Worm (Caenorhabditis elegans) whole organism, late embryonic: ENCODE measurements around the gene Y46H3D.8.

Experiments
- C38D4.7 ChIP-seq: fragments of 200-800 bp; sonication (Bioruptor generic); optimal IDR thresholded peaks from 2 replicates; lab custom pipeline; 2018; ENCODE audit warnings: mild to moderate bottlenecking, missing genetic modification characterization, moderate library complexity, missing compliant biosample characterization
- K02D7.2 ChIP-seq: sonication (generic microtip); optimal IDR thresholded peaks from 2 replicates; lab custom pipeline; 2017; ENCODE audit warnings: mild to moderate bottlenecking, missing genetic modification characterization, missing compliant biosample characterization
- K09A11.1 ChIP-seq: sonication (generic microtip); optimal IDR thresholded peaks from 2 replicates; lab custom pipeline; 2017; ENCODE audit warnings: antibody characterized with exemption, mild to moderate bottlenecking, missing genetic modification characterization, missing compliant biosample characterization; ENCODE audit not compliant: insufficient read depth
- Y22D7AL.16 ChIP-seq: sonication (generic microtip); optimal IDR thresholded peaks from 2 replicates; lab custom pipeline; 2016; ENCODE audit warnings: missing genetic modification characterization, missing compliant biosample characterization
- ceh-18 ChIP-seq: sonication (generic microtip); optimal IDR thresholded peaks from 2 replicates; lab custom pipeline; 2016; ENCODE audit warnings: missing genetic modification characterization, missing compliant biosample characterization
- ceh-19 ChIP-seq: fragments of 200-800 bp; sonication (Bioruptor generic); optimal IDR thresholded peaks from 2 replicates; lab custom pipeline; 2018; ENCODE audit warnings: mild to moderate bottlenecking, missing genetic modification characterization, missing compliant biosample characterization
- ceh-30 ChIP-seq: fragments of 150-350 bp; optimal IDR thresholded peaks from 2 replicates; lab custom pipeline; 2014; ENCODE audit warnings: missing biosample characterization, missing genetic modification characterization
- ceh-31 ChIP-seq: sonication (generic microtip); optimal IDR thresholded peaks from 2 replicates; lab custom pipeline; 2016; ENCODE audit warnings: missing genetic modification characterization, missing compliant biosample characterization
- ceh-6 ChIP-seq: fragments of 200-800 bp; sonication (Bioruptor generic); optimal IDR thresholded peaks from 2 replicates; lab custom pipeline; 2018; ENCODE audit warnings: mild to moderate bottlenecking, missing genetic modification characterization, missing compliant biosample characterization
- dmd-4 ChIP-seq: sonication (generic microtip); optimal IDR thresholded peaks from 2 replicates; lab custom pipeline; 2016; ENCODE audit warnings: borderline replicate concordance, missing genetic modification characterization, missing compliant biosample characterization
- dve-1 ChIP-seq: sonication (generic microtip); optimal IDR thresholded peaks from 2 replicates; lab custom pipeline; 2017; ENCODE audit warnings: antibody characterized with exemption, mild to moderate bottlenecking, missing genetic modification characterization, missing compliant biosample characterization
- elt-2 ChIP-seq: sonication (generic microtip); optimal IDR thresholded peaks from 2 replicates; lab custom pipeline; 2016; ENCODE audit warnings: missing genetic modification reagents, missing genetic modification characterization, missing compliant biosample characterization
- elt-4 ChIP-seq: sonication (generic microtip); optimal IDR thresholded peaks from 2 replicates; lab custom pipeline; 2016; ENCODE audit warnings: missing genetic modification characterization, missing compliant biosample characterization
- fax-1 ChIP-seq: sonication (generic microtip); optimal IDR thresholded peaks from 2 replicates; lab custom pipeline; 2016; ENCODE audit warnings: missing genotype, missing genetic modification characterization, missing compliant biosample characterization
- gmeb-2 ChIP-seq: sonication (generic microtip); optimal IDR thresholded peaks from 2 replicates; lab custom pipeline; 2016; ENCODE audit warnings: missing genetic modification characterization, inconsistent platforms, missing compliant biosample characterization
- hlh-13 ChIP-seq: fragments of 200-800 bp; sonication (Bioruptor generic); optimal IDR thresholded peaks from 2 replicates; lab custom pipeline; 2018; ENCODE audit warnings: mild to moderate bottlenecking, missing genetic modification characterization, missing compliant biosample characterization
- hlh-15 ChIP-seq: sonication (generic microtip); optimal IDR thresholded peaks from 2 replicates; lab custom pipeline; 2016; ENCODE audit warnings: missing genetic modification characterization, missing compliant biosample characterization
- hlh-6 ChIP-seq: sonication (generic microtip); optimal IDR thresholded peaks from 2 replicates; lab custom pipeline; 2016; ENCODE audit warnings: missing genotype, missing genetic modification characterization, missing compliant biosample characterization
- nfya-1 ChIP-seq: sonication (generic microtip); optimal IDR thresholded peaks from 2 replicates; lab custom pipeline; 2017; ENCODE audit warnings: missing genetic modification characterization, mild to moderate bottlenecking, missing compliant biosample characterization, antibody characterized with exemption, moderate library complexity
- nhr-11 ChIP-seq: fragments of 150-350 bp; optimal IDR thresholded peaks from 2 replicates; lab custom pipeline; 2014; ENCODE audit warnings: missing biosample characterization, missing genetic modification characterization
- npax-4 ChIP-seq: sonication (generic microtip); optimal IDR thresholded peaks from 2 replicates; lab custom pipeline; 2016; ENCODE audit warnings: missing genetic modification characterization, missing compliant biosample characterization
- pag-3 ChIP-seq: sonication (generic microtip); optimal IDR thresholded peaks from 2 replicates; lab custom pipeline; 2016; ENCODE audit warnings: missing compliant biosample characterization, missing genetic modification characterization, borderline replicate concordance
- pax-1 ChIP-seq: fragments of 150-350 bp; optimal IDR thresholded peaks from 2 replicates; lab custom pipeline; 2014; ENCODE audit warnings: missing biosample characterization, missing genetic modification characterization
- pqm-1 ChIP-seq: sonication (generic microtip); optimal IDR thresholded peaks from 2 replicates; lab custom pipeline; 2016; ENCODE audit warnings: missing genetic modification characterization, missing compliant biosample characterization
- pros-1 ChIP-seq: fragments of 150-350 bp; optimal IDR thresholded peaks from 2 replicates; lab custom pipeline; 2014; ENCODE audit warnings: missing biosample characterization, missing genetic modification reagents, missing genetic modification characterization
- sdc-2 ChIP-seq: sonication (generic microtip); optimal IDR thresholded peaks from 2 replicates; lab custom pipeline; 2016; ENCODE audit warnings: missing genotype, missing genetic modification characterization, missing compliant biosample characterization
- sox-2 ChIP-seq: fragments of 200-800 bp; sonication (Bioruptor generic); IDR thresholded peaks from 2 replicates; pipeline ENCODE4 v1.3.6; 2022; ENCODE audit warnings: missing genetic modification reagents, missing genetic modification characterization, missing compliant biosample characterization
- sox-4 ChIP-seq: sonication (generic microtip); optimal IDR thresholded peaks from 2 replicates; lab custom pipeline; 2017; ENCODE audit warnings: mild to moderate bottlenecking, missing genetic modification characterization, inconsistent platforms, missing compliant biosample characterization
- syd-9 ChIP-seq: sonication (generic microtip); optimal IDR thresholded peaks from 2 replicates; lab custom pipeline; 2016; ENCODE audit warnings: mild to moderate bottlenecking, missing genetic modification characterization, moderate library complexity, missing compliant biosample characterization
- tbx-7 ChIP-seq: sonication (generic microtip); optimal IDR thresholded peaks from 2 replicates; lab custom pipeline; 2016; ENCODE audit warnings: missing genotype, missing genetic modification characterization, missing compliant biosample characterization
- unc-42 ChIP-seq: sonication (generic microtip); optimal IDR thresholded peaks from 2 replicates; lab custom pipeline; 2016; ENCODE audit warnings: missing genotype, missing genetic modification characterization, missing compliant biosample characterization
- unc-86 ChIP-seq: sonication (generic microtip); optimal IDR thresholded peaks from 2 replicates; lab custom pipeline; 2016; ENCODE audit warnings: missing genetic modification characterization, missing compliant biosample characterization
- zip-5 ChIP-seq: sonication (generic microtip); optimal IDR thresholded peaks from 2 replicates; lab custom pipeline; 2016; ENCODE audit warnings: missing genetic modification characterization, missing compliant biosample characterization
- ztf-16 ChIP-seq: sonication (generic microtip); optimal IDR thresholded peaks from 2 replicates; lab custom pipeline; 2017; ENCODE audit warnings: missing genetic modification characterization, missing compliant biosample characterization

Y46H3D.8 gene

DNA sequence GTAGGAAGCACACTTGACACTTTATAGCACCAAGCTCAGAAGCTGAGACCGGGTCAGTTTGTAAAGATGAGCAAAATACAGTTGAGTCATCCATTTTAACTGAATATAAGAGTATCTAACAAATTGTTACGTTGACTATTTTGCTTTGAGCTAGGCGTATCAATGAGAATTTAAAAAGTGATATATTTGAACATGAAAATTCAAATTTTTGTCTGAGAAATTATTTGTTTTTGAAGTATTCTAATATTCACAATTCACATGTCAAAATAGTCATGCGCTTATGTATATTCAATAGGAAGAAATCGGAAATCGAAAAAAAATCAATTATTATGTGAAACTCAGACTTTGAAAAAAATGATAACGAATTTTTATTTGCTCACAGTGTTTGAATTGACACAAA lies 6.7 kb downstream of the Y46H3D.8 start, which contains the start of gene nhr-110:
Gene nhr-110, minus strand, starts transcription at position 101 of the 400 bp plus-strand sequence.
- TF ChIP-seq nhr-11 (tag; lab: Kevin White, UChicago) (no peak), pqm-1 (tag; lab: Kevin White, UChicago) (no peak), Y22D7AL.16 (tag; lab: Kevin White, UChicago) (no peak), pros-1 (tag; lab: Kevin White, UChicago) (no peak), sdc-2 (tag; lab: Kevin White, UChicago) (no peak), ceh-31 (tag; lab: Kevin White, UChicago) (no peak), sox-2 (GFP tag; lab: Robert Waterston, UW) (no peak), ceh-30 (no peak), K09A11.1 (tag; lab: Kevin White, UChicago) (no peak), elt-4 (tag; lab: Kevin White, UChicago) (no peak), gmeb-2 (no peak), ztf-16 (tag; lab: Kevin White, UChicago) (no peak), hlh-13 (GFP tag; lab: Kevin White, UChicago) (no peak), K02D7.2 (no peak)

DNA sequence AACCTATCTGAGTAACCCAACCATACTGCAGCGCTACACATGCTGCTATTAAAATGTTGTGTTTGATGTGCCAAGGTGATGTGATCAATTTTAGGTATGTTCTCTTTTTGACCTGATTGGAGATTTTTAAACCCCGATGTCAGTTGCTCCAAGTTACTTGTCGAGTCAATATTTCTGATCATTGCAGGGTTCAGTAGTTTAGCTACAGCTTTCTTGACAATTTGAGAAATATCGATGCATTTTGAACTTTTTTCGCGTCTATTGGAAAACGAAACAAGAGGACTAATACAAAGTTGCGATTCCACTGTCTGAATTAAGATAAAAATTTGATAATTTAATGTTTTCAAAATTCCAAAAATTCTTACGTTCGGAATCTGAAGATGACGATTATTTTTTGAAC lies 7.6 kb downstream of the Y46H3D.8 start:
- TF ChIP-seq nhr-11 (tag; lab: Kevin White, UChicago) (no peak), K09A11.1 (tag; lab: Kevin White, UChicago) (no peak), pros-1 (tag; lab: Kevin White, UChicago) (no peak), ceh-18 (tag; lab: Kevin White, UChicago) (no peak)

DNA sequence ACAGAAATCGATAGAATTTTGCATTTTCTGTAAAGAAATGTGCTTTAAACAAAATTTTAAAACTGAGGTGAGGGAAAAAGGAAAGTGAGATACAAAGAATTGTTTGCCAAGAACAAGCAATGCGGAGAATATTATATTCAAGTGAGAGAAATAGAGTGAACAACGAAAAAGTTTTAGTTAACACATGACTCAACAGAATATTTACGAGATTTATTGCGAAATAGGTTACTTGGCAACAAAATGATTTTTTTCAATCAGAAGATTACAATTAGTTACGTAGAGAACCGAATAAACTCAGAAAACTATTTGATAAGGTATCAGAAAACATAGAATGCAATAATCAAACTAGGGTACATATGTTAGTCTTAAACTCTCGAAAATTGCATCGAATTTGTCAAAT lies 9.6 kb downstream of the Y46H3D.8 start, which contains the start of gene nhr-117:
Gene nhr-117, minus strand, starts transcription at position 27 of the 400 bp plus-strand sequence.
- TF ChIP-seq unc-42 (no peak), C38D4.7 (GFP tag; lab: Kevin White, UChicago) (no peak), K02D7.2 (no peak), K09A11.1 (tag; lab: Kevin White, UChicago) (no peak), ceh-18 (tag; lab: Kevin White, UChicago) (no peak), elt-2 (tag; lab: Kevin White, UChicago) (no peak), npax-4 (tag; lab: Kevin White, UChicago) (no peak), Y22D7AL.16 (tag; lab: Kevin White, UChicago) (no peak), hlh-15 (no peak), sox-4 (tag; lab: Kevin White, UChicago) (no peak), unc-86 (tag; lab: Kevin White, UChicago) (no peak), pqm-1 (tag; lab: Kevin White, UChicago) (no peak), dve-1 (tag; lab: Kevin White, UChicago) (no peak), dmd-4 (tag; lab: Kevin White, UChicago) (no peak), zip-5 (tag; lab: Kevin White, UChicago) (no peak), ceh-19 (GFP tag; lab: Kevin White, UChicago) (no peak), ceh-6 (GFP tag; lab: Kevin White, UChicago) (no peak), pag-3 (tag; lab: Kevin White, UChicago) (no peak), syd-9 (tag; lab: Kevin White, UChicago) (no peak)
- TF ChIP-seq, all 69 proteins: peak for 0

DNA sequence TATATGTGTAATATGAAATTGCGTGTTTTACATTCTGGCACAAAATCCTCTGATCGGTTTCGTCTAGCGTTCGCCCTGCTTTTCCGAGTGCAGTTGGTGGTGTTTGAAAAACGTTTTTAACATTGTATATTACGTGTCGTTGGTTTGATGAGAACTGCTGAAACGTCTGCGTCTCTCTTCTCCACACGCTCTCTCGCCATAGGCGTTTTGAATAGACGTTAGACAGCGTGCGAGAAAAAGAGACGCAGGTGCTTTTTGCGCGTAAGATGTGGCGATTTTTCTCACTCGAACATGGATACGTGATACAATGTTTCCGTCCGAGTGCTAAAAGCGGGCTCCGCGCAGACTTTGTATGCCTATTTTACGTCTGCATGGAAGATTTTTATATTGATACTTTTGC lies 10.5 kb downstream of the Y46H3D.8 start:
- no peak for TF ChIP-seq tbx-7
- no peak for TF ChIP-seq pax-1 (tag; lab: Kevin White, UChicago)
- no peak for TF ChIP-seq dmd-4 (tag; lab: Kevin White, UChicago)
- no peak for TF ChIP-seq nfya-1 (tag; lab: Kevin White, UChicago)
- no peak for TF ChIP-seq hlh-6
- no peak for TF ChIP-seq ceh-31 (tag; lab: Kevin White, UChicago)
- TF ChIP-seq fax-1 (tag; lab: Kevin White, UChicago), result no peak
- no peak for TF ChIP-seq gmeb-2
